Worm (Caenorhabditis elegans) whole organism, young adult: Measurements from ENCODE around the gene ubh-2.

Experiments
- C06A6.2 ChIP-seq: fragments of 200-800 bp; sonication (Bioruptor generic); conservative IDR thresholded peaks from 2 replicates; pipeline ENCODE4 v1.3.6; 2022; ENCODE audit warnings: missing genetic modification characterization, missing compliant biosample characterization
- Y67H2A.10 ChIP-seq: fragments of 200-800 bp; sonication (Bioruptor generic); conservative IDR thresholded peaks from 2 replicates; pipeline ENCODE4 v1.3.6; 2022; ENCODE audit warnings: missing genetic modification reagents, missing genetic modification characterization, missing compliant biosample characterization
- ama-1 ChIP-seq, 3 experiments: fragments of 150-350 bp in 1 of 3; sonication (generic microtip) in 2 of 3; optimal IDR thresholded peaks; 2 replicates each; lab custom pipeline; 2014 to 2018; ENCODE audit warnings: missing biosample characterization in 2 of 3, missing genetic modification characterization in 2 of 3, missing genetic modification reagents in 2 of 3
- snpc-4 ChIP-seq, 5 experiments: fragments of 150-350 bp in 1 of 5; sonication (generic microtip) in 4 of 5; optimal IDR thresholded peaks; 2 replicates each; lab custom pipeline; 2014 to 2018; ENCODE audit warnings: missing genetic modification characterization in 5 of 5, missing biosample characterization in 3 of 5, antibody characterized with exemption in 2 of 5, mild to moderate bottlenecking in 2 of 5, missing compliant biosample characterization in 2 of 5, missing genotype in 2 of 5, moderate library complexity in 2 of 5, missing genetic modification reagents in 1 of 5

- no peak for TF ChIP-seq snpc-4 (GFP tag; optimal IDR thresholded peaks at IDR 0.05; lab: Kevin White, UChicago)
- no peak for TF ChIP-seq snpc-4 (tag; optimal IDR thresholded peaks at IDR 0.05; lab: Kevin White, UChicago)
- no peak for TF ChIP-seq ama-1 (optimal IDR thresholded peaks at IDR 0.05; lab: Kevin White, UChicago)
- TF ChIP-seq ama-1 (GFP tag; optimal IDR thresholded peaks at IDR 0.05; lab: Kevin White, UChicago), result no peak
- TF ChIP-seq Y67H2A.10, result no peak
- TF ChIP-seq C06A6.2 (GFP tag; lab: Robert Waterston, UW), result no peak
Observed at ce11 chrV:6520385-6521080, 10.9 kb upstream of the ubh-2 start, which contains the start of the genes F46E10.2 and F46E10.18.
